Worm (Caenorhabditis elegans): ENCODE measurements around the gene gst-37.

gst-37 gene

ce11 chrV:1918030-1918559, 3.3 kb upstream of the gst-37 start, which contains the start of gene Y32G9A.2 (continued):
- TF ChIP-seq egrh-3 (GFP tag; IDR thresholded peaks at IDR 0.05) (no peak), him-1 (tag; optimal IDR thresholded peaks at IDR 0.05) (peak; percentile 50), let-607 (tag; optimal IDR thresholded peaks at IDR 0.05) (no peak), athp-1 (tag; optimal IDR thresholded peaks at IDR 0.05) (peak; percentile 99), tbp1 (GFP tag; optimal IDR thresholded peaks at IDR 0.05) (no peak), mcd-1 (GFP tag; IDR thresholded peaks at IDR 0.05) (peak; percentile 94), dox-1 (GFP tag; IDR thresholded peaks at IDR 0.05) (peak; percentile 67), K12H6.12 (tag; optimal IDR thresholded peaks at IDR 0.05) (no peak), lsl-1 (GFP tag; optimal IDR thresholded peaks at IDR 0.05) (peak; percentile 84), madf-6 (GFP tag; IDR thresholded peaks at IDR 0.05) (peak; percentile 70), efl-1 (GFP tag; optimal IDR thresholded peaks at IDR 0.05) (peak; percentile 32), gei-17 (GFP tag; optimal IDR thresholded peaks at IDR 0.05) (no peak), ama-1 (optimal IDR thresholded peaks at IDR 0.05) (no peak), ama-1 (GFP tag; optimal IDR thresholded peaks at IDR 0.05) (no peak), ztf-26 (tag; optimal IDR thresholded peaks at IDR 0.05) (no peak), Y67H2A.10 (GFP tag; conservative IDR thresholded peaks at IDR 0.05) (no peak)

DNA sequence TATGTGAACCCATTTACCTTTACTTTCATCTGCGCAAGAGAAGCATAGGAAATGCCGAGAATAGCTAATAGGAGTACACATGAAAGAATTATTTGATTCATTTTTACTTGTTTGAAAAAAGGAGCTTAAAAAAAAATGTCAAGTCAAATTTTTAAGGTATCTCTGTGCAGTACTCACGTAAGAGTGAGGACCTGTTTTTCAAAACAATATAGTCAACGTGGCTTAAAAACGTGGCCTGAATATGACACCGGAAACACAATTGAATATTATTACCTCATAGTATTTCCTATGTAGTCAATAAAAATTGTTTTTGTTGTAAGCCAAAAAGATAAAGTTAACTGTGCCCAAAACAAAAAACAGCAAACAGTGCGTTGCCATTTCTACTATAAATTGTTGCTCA, 1.3 kb upstream of the gst-37 start, which contains the start of gene Y32G9A.12:
Y32G9A.12 (minus strand) TSS at position 101 of the 400 bp plus-strand sequence.
- TF ChIP-seq snpc-3.4 (tag; optimal IDR thresholded peaks at IDR 0.05), result no peak
- no peak for TF ChIP-seq B0019.2 (GFP tag; conservative IDR thresholded peaks at IDR 0.05)
- TF ChIP-seq fkh-3 (tag; optimal IDR thresholded peaks at IDR 0.05), result no peak
- no peak for TF ChIP-seq ama-1 (optimal IDR thresholded peaks at IDR 0.05)
- TF ChIP-seq ama-1 (GFP tag; optimal IDR thresholded peaks at IDR 0.05), result no peak
- TF ChIP-seq sea-2 (GFP tag; IDR thresholded peaks at IDR 0.05), result no peak
- no peak for TF ChIP-seq D2030.7 (GFP tag; IDR thresholded peaks at IDR 0.05)
- TF ChIP-seq nhr-80 (tag; optimal IDR thresholded peaks at IDR 0.05), result no peak

ce11 chrV:1925487-1925886, 4.1 kb downstream of the gst-37 start, which contains the start of gene T06A1.1:
T06A1.1 (minus strand) TSS chrV:1925587.
- TF ChIP-seq lin-54 (GFP tag; optimal IDR thresholded peaks at IDR 0.05) (no peak), ztf-26 (tag; optimal IDR thresholded peaks at IDR 0.05) (no peak), Y79H2A.3 (GFP tag; conservative IDR thresholded peaks at IDR 0.05) (no peak), repo-1 (tag; optimal IDR thresholded peaks at IDR 0.05) (no peak)

ce11 chrV:1927015-1927414, 5.6 kb downstream of the gst-37 start, which contains the start of gene T06A1.5:
T06A1.5 (plus strand) TSS chrV:1927223.
- TF ChIP-seq F52B5.7 (tag; optimal IDR thresholded peaks at IDR 0.05) (no peak), nhr-80 (tag; optimal IDR thresholded peaks at IDR 0.05) (peak; percentile 74)

- TF ChIP-seq fkh-3 (tag; optimal IDR thresholded peaks at IDR 0.05) (no peak), zfh-2 (GFP tag; conservative IDR thresholded peaks at IDR 0.05) (no peak), athp-1 (tag; optimal IDR thresholded peaks at IDR 0.05) (no peak), tbx-9 (tag; optimal IDR thresholded peaks at IDR 0.05; ENCODE audit: borderline replicate concordance) (no peak), nfya-1 (tag; optimal IDR thresholded peaks at IDR 0.05; ENCODE audit: borderline replicate concordance, insufficient read depth) (no peak), rpc-1 (optimal IDR thresholded peaks at IDR 0.05) (no peak), rpc-1 (tag; optimal IDR thresholded peaks at IDR 0.05) (no peak), T07F8.4 (tag; optimal IDR thresholded peaks at IDR 0.05) (no peak), egrh-3 (GFP tag; IDR thresholded peaks at IDR 0.05) (no peak), D2030.7 (GFP tag; IDR thresholded peaks at IDR 0.05) (no peak), egl-18 (GFP tag; IDR thresholded peaks at IDR 0.05) (no peak), ztf-3 (GFP tag; optimal IDR thresholded peaks at IDR 0.05) (no peak), ceh-40 (GFP tag; IDR thresholded peaks at IDR 0.05) (no peak), chd-7 (tag; optimal IDR thresholded peaks at IDR 0.05) (no peak)
These were observed 7.1 kb downstream of the gst-37 start for ce11 chrV:1928473-1928872.

Measured in whole organism, young adult.